Fruit fly (Drosophila melanogaster): ENCODE measurements around the gene Kap-alpha1.

DNA sequence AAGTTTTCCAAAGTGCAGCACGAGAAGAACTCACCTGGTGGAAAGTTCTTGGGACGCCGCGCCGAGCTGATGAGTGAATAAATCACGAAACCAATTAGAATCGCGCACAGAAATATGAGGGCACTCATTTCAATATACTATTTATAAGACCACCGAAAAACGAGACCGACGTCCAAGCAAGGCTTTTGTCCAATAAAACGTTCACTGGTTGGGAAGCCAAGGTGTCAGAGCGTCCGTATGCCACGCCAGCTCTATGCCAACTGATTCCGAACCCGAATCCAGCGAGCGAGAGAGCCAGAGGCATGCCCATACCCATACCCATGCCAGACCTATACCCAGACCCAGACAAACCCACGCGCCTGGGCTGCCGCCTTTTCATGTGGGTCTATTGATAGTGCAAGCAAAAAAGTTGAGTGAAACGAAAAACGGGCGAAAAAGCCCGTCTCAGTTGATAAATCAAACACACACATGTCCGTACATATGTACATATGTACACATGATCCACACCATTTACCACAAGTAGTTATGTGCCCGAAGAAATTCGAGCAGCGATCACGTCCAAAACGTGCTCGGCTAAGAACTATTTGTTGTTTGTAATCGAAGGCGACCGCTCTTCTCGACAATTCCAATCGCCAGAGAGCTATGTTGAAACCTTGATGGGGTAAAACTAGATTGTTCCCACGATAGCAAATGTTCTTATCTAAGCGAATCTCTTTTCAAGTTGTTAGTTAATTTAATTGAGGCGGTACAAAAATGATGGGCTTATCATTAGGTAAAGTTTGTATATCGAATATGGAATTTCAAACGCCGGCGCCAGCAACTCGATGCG is 6.3 kb downstream of the Kap-alpha1 start, which contains the start of gene Cyp305a1:
- no peak for TF ChIP-seq Myc (optimal IDR thresholded peaks at IDR 0.05)
- TF ChIP-seq insv (optimal IDR thresholded peaks at IDR 0.05) = no peak
- TF ChIP-seq psq (optimal IDR thresholded peaks at IDR 0.05) = no peak
- TF ChIP-seq h (optimal IDR thresholded peaks at IDR 0.05) = no peak
- no peak for TF ChIP-seq ttk (optimal IDR thresholded peaks at IDR 0.05)
- TF ChIP-seq Sin3A (optimal IDR thresholded peaks at IDR 0.05) = no peak

All from Kc167 (cell line).